Fruit fly (Drosophila melanogaster): ENCODE results near the gene CG15412.

- TF ChIP-seq lz (GFP tag; optimal IDR thresholded peaks at IDR 0.05), result peak; percentile 90
- peak; percentile 69 for TF ChIP-seq CG8632 (GFP tag; optimal IDR thresholded peaks at IDR 0.05)
- peak; percentile 62 for TF ChIP-seq CG8319 (GFP tag; optimal IDR thresholded peaks at IDR 0.05)
- TF ChIP-seq Blimp-1 (GFP tag; optimal IDR thresholded peaks at IDR 0.05), result peak; percentile 98
- TF ChIP-seq Eip78C (GFP tag), result peak; percentile 97
- TF ChIP-seq Gug (GFP tag; IDR thresholded peaks at IDR 0.05), result peak; percentile 82
- peak; percentile 90 for TF ChIP-seq CG6163 (GFP tag; IDR thresholded peaks at IDR 0.05)
- TF ChIP-seq dsx (GFP tag; optimal IDR thresholded peaks at IDR 0.05; ENCODE audit: poor library complexity, severe bottlenecking), result peak; percentile 71
- peak; percentile 83 for TF ChIP-seq OdsH (GFP tag; optimal IDR thresholded peaks at IDR 0.05)
- TF ChIP-seq CG11294 (GFP tag; IDR thresholded peaks at IDR 0.05), result peak; percentile 41; the same call in 1 of the 2 replicates
Observed at dm6 chr2L:3345763-3346482, 29.6 kb downstream of the CG15412 start.
